Worm (Caenorhabditis elegans) whole organism, L4 larva: ENCODE results near the gene ssu-2.

Experiments
- F26F4.8 ChIP-seq: fragments of 200-800 bp; sonication (Bioruptor generic); conservative IDR thresholded peaks from 2 replicates; pipeline ENCODE4 v1.3.6; 2022; ENCODE audit warnings: missing genetic modification characterization, missing compliant biosample characterization
- F37D6.2 ChIP-seq: sonication (generic microtip); optimal IDR thresholded peaks from 2 replicates; lab custom pipeline; 2016; ENCODE audit warnings: mild to moderate bottlenecking, missing genetic modification characterization, missing compliant biosample characterization
- F44E2.7 ChIP-seq: fragments of 200-800 bp; sonication (Bioruptor generic); IDR thresholded peaks from 2 replicates; pipeline ENCODE4 v2.1.2; 2022; ENCODE audit warnings: missing genetic modification characterization, missing compliant biosample characterization
- F49E8.2 ChIP-seq: sonication (generic microtip); optimal IDR thresholded peaks from 2 replicates; lab custom pipeline; 2016; ENCODE audit warnings: missing compliant biosample characterization, mild to moderate bottlenecking, missing genetic modification characterization, borderline replicate concordance
- R02D3.7 ChIP-seq: fragments of 150-350 bp; sonication (generic microtip); optimal IDR thresholded peaks from 3 replicates; lab custom pipeline; 2014; ENCODE audit warnings: missing biosample characterization, missing genetic modification characterization
- T26A8.4 ChIP-seq: fragments of 200-800 bp; sonication (Bioruptor generic); IDR thresholded peaks from 2 replicates; pipeline ENCODE4 v1.3.6; 2022; ENCODE audit warnings: missing genetic modification characterization, missing compliant biosample characterization
- Y48G9A.11 ChIP-seq: fragments of 200-800 bp; sonication (Bioruptor generic); IDR thresholded peaks from 2 replicates; pipeline ENCODE4 v1.3.6; 2022; ENCODE audit warnings: missing genetic modification reagents, missing genetic modification characterization, missing compliant biosample characterization
- Y75B8A.6 ChIP-seq: fragments of 200-800 bp; sonication (Bioruptor generic); IDR thresholded peaks from 2 replicates; pipeline ENCODE4 v1.3.6; 2022; ENCODE audit warnings: missing genetic modification reagents, missing genetic modification characterization, missing compliant biosample characterization
- ZK546.5 ChIP-seq, 2 experiments: sonication (generic microtip); optimal IDR thresholded peaks; 2 replicates each; lab custom pipeline; 2017; ENCODE audit warnings: missing biosample characterization in 2 of 2, missing genetic modification characterization in 2 of 2
- aha-1 ChIP-seq: fragments of 150-350 bp; peaks from one replicate; lab custom pipeline; 2014; ENCODE audit warnings: missing biosample characterization, missing genetic modification characterization
- ama-1 ChIP-seq: fragments of 150-350 bp; optimal IDR thresholded peaks from 2 replicates; lab custom pipeline; 2014; ENCODE audit warnings: inconsistent platforms, mixed read lengths
- arid-1 ChIP-seq: fragments of 200-800 bp; sonication (Bioruptor generic); conservative IDR thresholded peaks from 2 replicates; pipeline ENCODE4 v1.3.6; 2022; ENCODE audit warnings: missing genetic modification reagents, missing genetic modification characterization, missing compliant biosample characterization
- ceh-82 ChIP-seq: sonication (generic microtip); optimal IDR thresholded peaks from 2 replicates; lab custom pipeline; 2017; ENCODE audit warnings: missing biosample characterization, missing genetic modification characterization
- ces-1 ChIP-seq: fragments of 150-350 bp; sonication (generic microtip); optimal IDR thresholded peaks from 4 replicates; lab custom pipeline; 2014; ENCODE audit warnings: missing biosample characterization, missing genetic modification reagents, missing genetic modification characterization
- daf-12 ChIP-seq: fragments of 150-350 bp; optimal IDR thresholded peaks from 2 replicates; lab custom pipeline; 2014; ENCODE audit warnings: missing biosample characterization, missing genetic modification reagents, missing genetic modification characterization
- daf-16 ChIP-seq, 3 experiments: sonication (generic microtip); optimal IDR thresholded peaks; 2 replicates each; lab custom pipeline; 2016 to 2017; ENCODE audit warnings: missing genetic modification characterization in 3 of 3, missing genetic modification reagents in 3 of 3, mild to moderate bottlenecking in 2 of 3, missing compliant biosample characterization in 2 of 3, missing biosample characterization in 1 of 3, moderate library complexity in 1 of 3
- daf-19 ChIP-seq: fragments of 200-800 bp; sonication (Bioruptor generic); conservative IDR thresholded peaks from 2 replicates; pipeline ENCODE4 v1.3.6; 2022; ENCODE audit warnings: missing genetic modification characterization, missing compliant biosample characterization
- daf-8 ChIP-seq: fragments of 200-800 bp; sonication (Bioruptor generic); IDR thresholded peaks from 2 replicates; pipeline ENCODE4 v1.3.6; 2022; ENCODE audit warnings: missing genetic modification characterization, missing compliant biosample characterization
- dmd-8 ChIP-seq: fragments of 200-800 bp; sonication (Bioruptor generic); IDR thresholded peaks from 2 replicates; pipeline ENCODE4 v1.3.6; 2022; ENCODE audit warnings: missing genetic modification characterization, missing compliant biosample characterization
- dmd-9 ChIP-seq: fragments of 200-800 bp; sonication (Bioruptor generic); IDR thresholded peaks from 2 replicates; pipeline ENCODE4 v1.3.6; 2022; ENCODE audit warnings: missing genetic modification reagents, missing genetic modification characterization, missing compliant biosample characterization
- dve-1 ChIP-seq: sonication (generic microtip); optimal IDR thresholded peaks from 2 replicates; lab custom pipeline; 2017; ENCODE audit warnings: antibody characterized with exemption, mild to moderate bottlenecking, missing genetic modification characterization, missing compliant biosample characterization; ENCODE audit not compliant: insufficient read depth
- fkh-10 ChIP-seq: fragments of 150-350 bp; optimal IDR thresholded peaks from 2 replicates; lab custom pipeline; 2014; ENCODE audit warnings: missing biosample characterization, missing genetic modification reagents, missing genetic modification characterization
- gei-8 ChIP-seq: fragments of 200-800 bp; sonication (Bioruptor generic); optimal IDR thresholded peaks from 2 replicates; lab custom pipeline; 2018; ENCODE audit warnings: mild to moderate bottlenecking, missing genetic modification characterization, missing compliant biosample characterization
- hlh-30 ChIP-seq: sonication (generic microtip); optimal IDR thresholded peaks from 2 replicates; lab custom pipeline; 2017; ENCODE audit warnings: antibody characterized with exemption, mild to moderate bottlenecking, missing genetic modification characterization, missing compliant biosample characterization; ENCODE audit not compliant: insufficient read depth
- jun-1 ChIP-seq: fragments of 150-350 bp; optimal IDR thresholded peaks from 2 replicates; lab custom pipeline; 2014; ENCODE audit warnings: missing biosample characterization, missing genetic modification reagents, missing genetic modification characterization
- lim-7 ChIP-seq: fragments of 200-800 bp; sonication (Bioruptor generic); IDR thresholded peaks from 2 replicates; pipeline ENCODE4 v1.3.6; 2022; ENCODE audit warnings: missing genetic modification characterization, missing compliant biosample characterization
- lin-13 ChIP-seq: fragments of 150-350 bp; optimal IDR thresholded peaks from 2 replicates; lab custom pipeline; 2014; ENCODE audit warnings: missing biosample characterization, missing genetic modification reagents, missing genetic modification characterization
- lin-15B ChIP-seq: fragments of 150-350 bp; sonication (generic microtip); optimal IDR thresholded peaks from 3 replicates; lab custom pipeline; 2014; ENCODE audit warnings: missing biosample characterization, missing genetic modification characterization
- mdt-29 ChIP-seq: fragments of 200-800 bp; sonication (Bioruptor generic); IDR thresholded peaks from 2 replicates; pipeline ENCODE4 v1.3.6; 2022; ENCODE audit warnings: missing genetic modification reagents, missing genetic modification characterization, missing compliant biosample characterization
- mxl-3 ChIP-seq: fragments of 200-800 bp; sonication (Bioruptor generic); optimal IDR thresholded peaks from 2 replicates; lab custom pipeline; 2018; ENCODE audit warnings: mild to moderate bottlenecking, missing genetic modification characterization, missing compliant biosample characterization
- nhr-10 ChIP-seq: fragments of 150-350 bp; optimal IDR thresholded peaks from 2 replicates; lab custom pipeline; 2014; ENCODE audit warnings: missing biosample characterization, missing genetic modification characterization
- nhr-102 ChIP-seq: sonication (generic microtip); optimal IDR thresholded peaks from 2 replicates; lab custom pipeline; 2016; ENCODE audit warnings: mild to moderate bottlenecking, missing genetic modification characterization, moderate library complexity, missing compliant biosample characterization
- nhr-11 ChIP-seq: fragments of 150-350 bp; optimal IDR thresholded peaks from 2 replicates; lab custom pipeline; 2014; ENCODE audit warnings: missing biosample characterization, missing genetic modification characterization
- nhr-111 ChIP-seq: fragments of 200-800 bp; sonication (Bioruptor generic); optimal IDR thresholded peaks from 2 replicates; lab custom pipeline; 2018; ENCODE audit warnings: mild to moderate bottlenecking, missing genetic modification characterization, missing compliant biosample characterization
- nhr-237 ChIP-seq: sonication (generic microtip); optimal IDR thresholded peaks from 2 replicates; lab custom pipeline; 2017; ENCODE audit warnings: missing biosample characterization, missing genetic modification characterization
- nhr-25 ChIP-seq: sonication (generic microtip); optimal IDR thresholded peaks from 2 replicates; lab custom pipeline; 2017; ENCODE audit warnings: missing genetic modification characterization, mild to moderate bottlenecking, missing compliant biosample characterization, antibody characterized with exemption, moderate library complexity, borderline replicate concordance; ENCODE audit not compliant: insufficient read depth
- nhr-28 ChIP-seq: fragments of 150-350 bp; optimal IDR thresholded peaks from 2 replicates; lab custom pipeline; 2014; ENCODE audit warnings: missing biosample characterization, missing genetic modification characterization
- nhr-77 ChIP-seq: fragments of 150-350 bp; optimal IDR thresholded peaks from 2 replicates; lab custom pipeline; 2014; ENCODE audit warnings: missing biosample characterization, missing genetic modification characterization
- pha-4 ChIP-seq, 2 experiments: fragments of 150-350 bp in 1 of 2; fragments of 200-800 bp in 1 of 2; sonication (Bioruptor generic) in 1 of 2; IDR thresholded peaks in 1 of 2; optimal IDR thresholded peaks in 1 of 2; 2 replicates each; pipeline versions ENCODE4 v1.3.6 to Lab custom; 2014 to 2022; ENCODE audit warnings: missing genetic modification characterization in 2 of 2, missing genetic modification reagents in 2 of 2, missing biosample characterization in 1 of 2, missing compliant biosample characterization in 1 of 2
- pqm-1 ChIP-seq: sonication (generic microtip); optimal IDR thresholded peaks from 2 replicates; lab custom pipeline; 2017; ENCODE audit warnings: missing biosample characterization, missing genetic modification characterization
- saeg-2 ChIP-seq: fragments of 200-800 bp; sonication (Bioruptor generic); IDR thresholded peaks from 2 replicates; pipeline ENCODE4 v1.3.6; 2022; ENCODE audit warnings: missing genetic modification reagents, missing genetic modification characterization, missing compliant biosample characterization
- sdz-12 ChIP-seq: fragments of 200-800 bp; sonication (Bioruptor generic); optimal IDR thresholded peaks from 2 replicates; lab custom pipeline; 2018; ENCODE audit warnings: mild to moderate bottlenecking, missing genetic modification characterization, missing compliant biosample characterization
- spr-1 ChIP-seq: sonication (generic microtip); optimal IDR thresholded peaks from 2 replicates; lab custom pipeline; 2016; ENCODE audit warnings: mild to moderate bottlenecking, missing genetic modification characterization, missing compliant biosample characterization
- unc-130 ChIP-seq: sonication (generic microtip); optimal IDR thresholded peaks from 2 replicates; lab custom pipeline; 2016; ENCODE audit warnings: missing genetic modification reagents, missing genetic modification characterization, missing compliant biosample characterization
- unc-39 ChIP-seq: sonication (generic microtip); optimal IDR thresholded peaks from 2 replicates; lab custom pipeline; 2017; ENCODE audit warnings: missing biosample characterization, missing genetic modification characterization
- unc-62 ChIP-seq, 3 experiments: fragments of 150-350 bp in 1 of 3; sonication (generic microtip); optimal IDR thresholded peaks in 2 of 3; peaks in 1 of 3; 1 replicate in 1 of 3; 2 replicates in 2 of 3; lab custom pipeline; 2014 to 2017; ENCODE audit warnings: missing biosample characterization in 3 of 3, missing genetic modification characterization in 3 of 3, missing genetic modification reagents in 3 of 3, missing genotype in 1 of 3
- vab-7 ChIP-seq: fragments of 200-800 bp; sonication (Bioruptor generic); IDR thresholded peaks from 2 replicates; pipeline ENCODE4 v1.3.6; 2022; ENCODE audit warnings: missing genetic modification reagents, missing genetic modification characterization, missing compliant biosample characterization
- zip-2 ChIP-seq: fragments of 150-350 bp; optimal IDR thresholded peaks from 2 replicates; lab custom pipeline; 2014; ENCODE audit warnings: missing biosample characterization, missing genetic modification characterization
- ztf-11 ChIP-seq: fragments of 150-350 bp; optimal IDR thresholded peaks from 2 replicates; lab custom pipeline; 2014; ENCODE audit warnings: missing biosample characterization, missing genetic modification characterization

Gene ssu-2

ce11 chrIV:14326694-14327298 is 34.3 kb upstream of the ssu-2 start:
- no peak for TF ChIP-seq ama-1 (lab: Kevin White, UChicago)
- TF ChIP-seq pha-4 (GFP tag; IDR thresholded peaks at IDR 0.05; lab: Robert Waterston, UW): peak; percentile 89
- TF ChIP-seq pha-4 (tag; optimal IDR thresholded peaks at IDR 0.05; lab: Kevin White, UChicago): no peak
- peak; percentile 19 for TF ChIP-seq F37D6.2
- peak in 1 of 2 experiments; percentile 41 for TF ChIP-seq unc-62 (GFP tag; optimal IDR thresholded peaks at IDR 0.05 in 1 of 2; lab: Kevin White, UChicago)
- TF ChIP-seq unc-62 (tag; optimal IDR thresholded peaks at IDR 0.05; lab: Kevin White, UChicago): no peak
- TF ChIP-seq T26A8.4: peak; percentile 91
- TF ChIP-seq R02D3.7 (tag; lab: Kevin White, UChicago): no peak
- TF ChIP-seq saeg-2 (GFP tag; lab: Robert Waterston, UW): peak; percentile 48; the same call in 1 of the 2 replicates
- TF ChIP-seq daf-12 (tag; lab: Kevin White, UChicago): no peak
- TF ChIP-seq vab-7 (GFP tag; lab: Robert Waterston, UW): peak; percentile 43; the same call in 1 of the 2 replicates
- no peak for TF ChIP-seq pqm-1 (tag; lab: Kevin White, UChicago)
- no peak for TF ChIP-seq F44E2.7 (GFP tag; lab: Robert Waterston, UW)
- TF ChIP-seq dve-1 (tag; lab: Kevin White, UChicago): no peak
- no peak for TF ChIP-seq sdz-12
- TF ChIP-seq lin-13: peak; percentile 64
- TF ChIP-seq gei-8 (GFP tag; lab: Kevin White, UChicago): peak; percentile 47
- peak; percentile 61 for TF ChIP-seq hlh-30 (tag; lab: Kevin White, UChicago)
- peak; percentile 69; the same call in 1 of the 2 replicates for TF ChIP-seq dmd-8 (GFP tag; lab: Robert Waterston, UW)
- TF ChIP-seq nhr-77 (tag; lab: Kevin White, UChicago): no peak
- TF ChIP-seq mdt-29 (GFP tag; lab: Robert Waterston, UW): peak; percentile 95
- TF ChIP-seq ces-1 (GFP tag; lab: Kevin White, UChicago): no peak
- no peak for TF ChIP-seq lin-15B (tag; lab: Kevin White, UChicago)
- no peak for TF ChIP-seq ZK546.5 (tag; optimal IDR thresholded peaks at IDR 0.05; lab: Kevin White, UChicago)
- no peak for TF ChIP-seq ztf-11
- TF ChIP-seq Y75B8A.6 (GFP tag; lab: Robert Waterston, UW): no peak
- peak; percentile 85 for TF ChIP-seq arid-1 (GFP tag; lab: Robert Waterston, UW)
- TF ChIP-seq nhr-102 (tag; lab: Kevin White, UChicago): peak; percentile 87
- no peak for TF ChIP-seq ceh-82 (tag; lab: Kevin White, UChicago)
- TF ChIP-seq nhr-237 (tag; lab: Kevin White, UChicago): no peak
- peak; percentile 77 for TF ChIP-seq aha-1 (tag; lab: Kevin White, UChicago)
- peak; percentile 53; the same call in 1 of the 2 replicates for TF ChIP-seq dmd-9
- TF ChIP-seq nhr-10 (tag; lab: Kevin White, UChicago): no peak
- TF ChIP-seq fkh-10 (GFP tag; lab: Kevin White, UChicago): no peak
- peak; percentile 75 to 81 for TF ChIP-seq daf-16 (GFP tag; optimal IDR thresholded peaks at IDR 0.05; lab: Kevin White, UChicago)
- TF ChIP-seq daf-16 (tag; optimal IDR thresholded peaks at IDR 0.05; lab: Kevin White, UChicago): peak; percentile 67
- TF ChIP-seq unc-130 (GFP tag; lab: Kevin White, UChicago): peak; percentile 44
- TF ChIP-seq daf-19 (GFP tag; lab: Robert Waterston, UW): 0 out of 2 replicates have a peak, but pooled peaks have one; percentile 73
- peak; percentile 72 for TF ChIP-seq spr-1
- TF ChIP-seq zip-2 (tag; lab: Kevin White, UChicago): no peak
- TF ChIP-seq jun-1 (tag; lab: Kevin White, UChicago): no peak
- TF ChIP-seq unc-39 (tag; lab: Kevin White, UChicago): no peak
- no peak for TF ChIP-seq nhr-25 (tag; lab: Kevin White, UChicago)
- TF ChIP-seq nhr-28: no peak
- TF ChIP-seq daf-8 (GFP tag; lab: Robert Waterston, UW): no peak
- TF ChIP-seq nhr-11 (tag; lab: Kevin White, UChicago): no peak
- no peak for TF ChIP-seq F26F4.8
- peak; percentile 87 for TF ChIP-seq mxl-3 (GFP tag; lab: Kevin White, UChicago)
- TF ChIP-seq Y48G9A.11 (GFP tag; lab: Robert Waterston, UW): peak; percentile 70
- no peak for TF ChIP-seq lim-7
- TF ChIP-seq F49E8.2 (tag; lab: Kevin White, UChicago): peak; percentile 96
- TF ChIP-seq nhr-111 (GFP tag; lab: Kevin White, UChicago): peak; percentile 21
